Worm (Caenorhabditis elegans): ENCODE results near the gene W03F9.4.
A peak's percentile ranks its signal among the peaks of the same experiment; 100 is the strongest.

- no peak for TF ChIP-seq irx-1 (tag; optimal IDR thresholded peaks at IDR 0.05)
- TF ChIP-seq mab-9 (GFP tag; IDR thresholded peaks at IDR 0.05) = no peak
- TF ChIP-seq ama-1 (optimal IDR thresholded peaks at IDR 0.05) = no peak
- TF ChIP-seq skn-1 (tag; optimal IDR thresholded peaks at IDR 0.05) = no peak
- TF ChIP-seq ceh-82 (tag; optimal IDR thresholded peaks at IDR 0.05) = no peak
- no peak for TF ChIP-seq aly-2 (tag; optimal IDR thresholded peaks at IDR 0.05)
- peak; percentile 13 for TF ChIP-seq nhr-47 (tag; optimal IDR thresholded peaks at IDR 0.05)
- no peak for TF ChIP-seq unc-62 (GFP tag; optimal IDR thresholded peaks at IDR 0.05)
- TF ChIP-seq nhr-237 (tag; optimal IDR thresholded peaks at IDR 0.05) = no peak
These were observed 48.0 kb downstream of the W03F9.4 start for ce11 chrV:103043-103702.

Measured in whole organism, L1 larva.